Fruit fly (Drosophila melanogaster): ENCODE results near the gene CG17544.

The CG17544 gene

dm6 chr2L:19434260-19434659 lies 36.0 kb upstream of the CG17544 start (continued):
- TF ChIP-seq CG13287 (GFP tag; IDR thresholded peaks at IDR 0.05; ENCODE audit: partially characterized antibody) (no peak), dmrt99B (tag; optimal IDR thresholded peaks at IDR 0.05) (peak; percentile 41), CG17359 (tag; optimal IDR thresholded peaks at IDR 0.05) (peak; percentile 63), caup (GFP tag; optimal IDR thresholded peaks at IDR 0.05; ENCODE audit: severe bottlenecking) (peak; percentile 43), CG32532 (GFP tag; IDR thresholded peaks at IDR 0.05) (no peak), sug (tag; optimal IDR thresholded peaks at IDR 0.05) (peak; percentile 30), ssp (GFP tag; IDR thresholded peaks at IDR 0.05) (no peak), slp2 (GFP tag; optimal IDR thresholded peaks at IDR 0.05) (no peak), Ptx1 (GFP tag; IDR thresholded peaks at IDR 0.05) (no peak), CG12219 (GFP tag; optimal IDR thresholded peaks at IDR 0.05) (peak; percentile 62), fru (optimal IDR thresholded peaks at IDR 0.05) (no peak), CG10209 (GFP tag; optimal IDR thresholded peaks at IDR 0.05) (peak; percentile 57), tna (GFP tag; IDR thresholded peaks at IDR 0.05; ENCODE audit: partially characterized antibody) (no peak), Mes4 (GFP tag; optimal IDR thresholded peaks at IDR 0.05) (no peak), CG2116 (GFP tag; optimal IDR thresholded peaks at IDR 0.05) (no peak), Vsx1 (GFP tag; optimal IDR thresholded peaks at IDR 0.05) (peak; percentile 87), Bdp1 (GFP tag; optimal IDR thresholded peaks at IDR 0.05) (no peak), Bteb2 (GFP tag; optimal IDR thresholded peaks at IDR 0.05) (no peak), CG12391 (tag; optimal IDR thresholded peaks at IDR 0.05) (peak; percentile 48), abd-A (tag; optimal IDR thresholded peaks at IDR 0.05) (no peak), Awh (GFP tag; IDR thresholded peaks at IDR 0.05) (peak; percentile 36; the same call in 1 of the 2 replicates), kah (GFP tag; optimal IDR thresholded peaks at IDR 0.05) (peak; percentile 55), Hmr (GFP tag; optimal IDR thresholded peaks at IDR 0.05) (peak; percentile 44), CG2875 (GFP tag; optimal IDR thresholded peaks at IDR 0.05) (peak; percentile 65), CG2202 (tag; optimal IDR thresholded peaks at IDR 0.05) (peak; percentile 90), CG16863 (GFP tag; optimal IDR thresholded peaks at IDR 0.05) (no peak), CG6683 (GFP tag; optimal IDR thresholded peaks at IDR 0.05) (peak; percentile 51), vvl (GFP tag; IDR thresholded peaks at IDR 0.05) (peak; percentile 35; the same call in 1 of the 2 replicates), oc (tag; optimal IDR thresholded peaks at IDR 0.05) (no peak), CG7839 (tag; optimal IDR thresholded peaks at IDR 0.05) (peak; percentile 18), CG12104 (GFP tag; optimal IDR thresholded peaks at IDR 0.05) (peak; percentile 16), HmgD (GFP tag; optimal IDR thresholded peaks at IDR 0.05) (no peak), CG1529 (GFP tag; optimal IDR thresholded peaks at IDR 0.05) (peak; percentile 77), CG7271 (tag; optimal IDR thresholded peaks at IDR 0.05) (no peak), Abd-B (GFP tag; optimal IDR thresholded peaks at IDR 0.05) (no peak), her (GFP tag; optimal IDR thresholded peaks at IDR 0.05) (no peak), pan (optimal IDR thresholded peaks at IDR 0.05) (no peak), pan (GFP tag; optimal IDR thresholded peaks at IDR 0.05 in 1 of 2, IDR thresholded peaks at IDR 0.05 in 1 of 2) (peak in 1 of 2 experiments; percentile 17), pita (GFP tag; optimal IDR thresholded peaks at IDR 0.05) (no peak), BEAF-32 (GFP tag; optimal IDR thresholded peaks at IDR 0.05) (no peak), salm (tag; optimal IDR thresholded peaks at IDR 0.05) (peak; percentile 83), H2.0 (GFP tag; IDR thresholded peaks at IDR 0.05) (no peak), Dp (GFP tag; optimal IDR thresholded peaks at IDR 0.05) (no peak), CG17361 (GFP tag; IDR thresholded peaks at IDR 0.05) (peak; percentile 33; the same call in 1 of the 3 replicates), CG3726 (GFP tag; IDR thresholded peaks at IDR 0.05) (no peak), CG9727 (GFP tag; optimal IDR thresholded peaks at IDR 0.05) (peak; percentile 57), CG34224 (GFP tag; IDR thresholded peaks at IDR 0.05; ENCODE audit: partially characterized antibody) (no peak), Poxn (GFP tag; IDR thresholded peaks at IDR 0.05) (no peak), Ets97D (GFP tag; optimal IDR thresholded peaks at IDR 0.05) (no peak), en (GFP tag; optimal IDR thresholded peaks at IDR 0.05) (no peak), esg (GFP tag; conservative IDR thresholded peaks at IDR 0.05) (no peak)
